Worm (Caenorhabditis elegans) whole organism, L4 larva: ENCODE measurements around the gene nep-3.

Experiments used
- D1046.2 ChIP-seq: fragments of 200-800 bp; sonication (Bioruptor generic); IDR thresholded peaks from 2 replicates; pipeline ENCODE4 v1.3.6; 2022; ENCODE audit warnings: missing genetic modification characterization, missing compliant biosample characterization
- T26A8.4 ChIP-seq: fragments of 200-800 bp; sonication (Bioruptor generic); IDR thresholded peaks from 2 replicates; pipeline ENCODE4 v1.3.6; 2022; ENCODE audit warnings: missing genetic modification characterization, missing compliant biosample characterization
- Y48G9A.11 ChIP-seq: fragments of 200-800 bp; sonication (Bioruptor generic); IDR thresholded peaks from 2 replicates; pipeline ENCODE4 v1.3.6; 2022; ENCODE audit warnings: missing genetic modification reagents, missing genetic modification characterization, missing compliant biosample characterization
- Y5F2A.4 ChIP-seq: fragments of 200-800 bp; sonication (Bioruptor generic); optimal IDR thresholded peaks from 2 replicates; lab custom pipeline; 2018; ENCODE audit warnings: mild to moderate bottlenecking, missing genetic modification characterization, missing compliant biosample characterization
- aha-1 ChIP-seq: fragments of 150-350 bp; peaks from one replicate; lab custom pipeline; 2014; ENCODE audit warnings: missing biosample characterization, missing genetic modification characterization
- ama-1 ChIP-seq: fragments of 150-350 bp; optimal IDR thresholded peaks from 2 replicates; lab custom pipeline; 2014; ENCODE audit warnings: inconsistent platforms, mixed read lengths
- ceh-32 ChIP-seq: sonication (generic microtip); optimal IDR thresholded peaks from 2 replicates; lab custom pipeline; 2016; ENCODE audit warnings: mild to moderate bottlenecking, missing genetic modification characterization, missing compliant biosample characterization; ENCODE audit not compliant: poor library complexity
- ceh-62 ChIP-seq: sonication (generic microtip); optimal IDR thresholded peaks from 2 replicates; lab custom pipeline; 2017; ENCODE audit warnings: missing biosample characterization, missing genetic modification characterization
- ceh-82 ChIP-seq: sonication (generic microtip); optimal IDR thresholded peaks from 2 replicates; lab custom pipeline; 2017; ENCODE audit warnings: missing biosample characterization, missing genetic modification characterization
- daf-16 ChIP-seq, 3 experiments: sonication (generic microtip); optimal IDR thresholded peaks; 2 replicates each; lab custom pipeline; 2016 to 2017; ENCODE audit warnings: missing genetic modification characterization in 3 of 3, missing genetic modification reagents in 3 of 3, mild to moderate bottlenecking in 2 of 3, missing compliant biosample characterization in 2 of 3, missing biosample characterization in 1 of 3, moderate library complexity in 1 of 3
- dmd-8 ChIP-seq: fragments of 200-800 bp; sonication (Bioruptor generic); IDR thresholded peaks from 2 replicates; pipeline ENCODE4 v1.3.6; 2022; ENCODE audit warnings: missing genetic modification characterization, missing compliant biosample characterization
- duxl-1 ChIP-seq: sonication (generic microtip); optimal IDR thresholded peaks from 2 replicates; lab custom pipeline; 2016; ENCODE audit warnings: mild to moderate bottlenecking, missing genetic modification characterization, moderate library complexity, missing compliant biosample characterization; ENCODE audit not compliant: poor library complexity
- hlh-11 ChIP-seq: fragments of 200-800 bp; sonication (Bioruptor generic); optimal IDR thresholded peaks from 2 replicates; lab custom pipeline; 2018; ENCODE audit warnings: mild to moderate bottlenecking, missing genetic modification characterization, missing compliant biosample characterization
- hmg-1.1 ChIP-seq: fragments of 200-800 bp; sonication (Bioruptor generic); IDR thresholded peaks from 2 replicates; pipeline ENCODE4 v1.3.6; 2022; ENCODE audit warnings: missing genetic modification reagents, missing genetic modification characterization, missing compliant biosample characterization
- lim-7 ChIP-seq: fragments of 200-800 bp; sonication (Bioruptor generic); IDR thresholded peaks from 2 replicates; pipeline ENCODE4 v1.3.6; 2022; ENCODE audit warnings: missing genetic modification characterization, missing compliant biosample characterization
- lin-15B ChIP-seq: fragments of 150-350 bp; sonication (generic microtip); optimal IDR thresholded peaks from 3 replicates; lab custom pipeline; 2014; ENCODE audit warnings: missing biosample characterization, missing genetic modification characterization
- lin-39 ChIP-seq: fragments of 150-350 bp; optimal IDR thresholded peaks from 2 replicates; lab custom pipeline; 2014; ENCODE audit warnings: missing biosample characterization, missing genetic modification reagents, missing genetic modification characterization
- lir-3 ChIP-seq: sonication (generic microtip); optimal IDR thresholded peaks from 2 replicates; lab custom pipeline; 2016; ENCODE audit warnings: mild to moderate bottlenecking, missing genetic modification characterization, missing compliant biosample characterization
- madf-9 ChIP-seq: fragments of 200-800 bp; sonication (Bioruptor generic); conservative IDR thresholded peaks from 2 replicates; pipeline ENCODE4 v1.3.6; 2022; ENCODE audit warnings: missing genetic modification reagents, missing genetic modification characterization, missing compliant biosample characterization
- mdl-1 ChIP-seq, 2 experiments: fragments of 150-350 bp in 1 of 2; sonication (generic microtip) in 1 of 2; optimal IDR thresholded peaks; 2 replicates each; lab custom pipeline; 2014 to 2017; ENCODE audit warnings: missing biosample characterization in 2 of 2, missing genetic modification characterization in 2 of 2
- mes-2 ChIP-seq: sonication (generic microtip); optimal IDR thresholded peaks from 2 replicates; lab custom pipeline; 2016; ENCODE audit warnings: missing genotype, mild to moderate bottlenecking, missing genetic modification characterization, missing compliant biosample characterization; ENCODE audit not compliant: poor library complexity, severe bottlenecking
- mxl-3 ChIP-seq: fragments of 200-800 bp; sonication (Bioruptor generic); optimal IDR thresholded peaks from 2 replicates; lab custom pipeline; 2018; ENCODE audit warnings: mild to moderate bottlenecking, missing genetic modification characterization, missing compliant biosample characterization
- nhr-102 ChIP-seq: sonication (generic microtip); optimal IDR thresholded peaks from 2 replicates; lab custom pipeline; 2016; ENCODE audit warnings: mild to moderate bottlenecking, missing genetic modification characterization, moderate library complexity, missing compliant biosample characterization
- nhr-237 ChIP-seq: sonication (generic microtip); optimal IDR thresholded peaks from 2 replicates; lab custom pipeline; 2017; ENCODE audit warnings: missing biosample characterization, missing genetic modification characterization
- nhr-28 ChIP-seq: fragments of 150-350 bp; optimal IDR thresholded peaks from 2 replicates; lab custom pipeline; 2014; ENCODE audit warnings: missing biosample characterization, missing genetic modification characterization
- nhr-41 ChIP-seq: fragments of 200-800 bp; sonication (Bioruptor generic); IDR thresholded peaks from 2 replicates; pipeline ENCODE4 v1.3.6; 2022; ENCODE audit warnings: missing genetic modification reagents, missing genetic modification characterization, missing compliant biosample characterization
- pha-4 ChIP-seq, 2 experiments: fragments of 150-350 bp in 1 of 2; fragments of 200-800 bp in 1 of 2; sonication (Bioruptor generic) in 1 of 2; IDR thresholded peaks in 1 of 2; optimal IDR thresholded peaks in 1 of 2; 2 replicates each; pipeline versions ENCODE4 v1.3.6 to Lab custom; 2014 to 2022; ENCODE audit warnings: missing genetic modification characterization in 2 of 2, missing genetic modification reagents in 2 of 2, missing biosample characterization in 1 of 2, missing compliant biosample characterization in 1 of 2
- php-3 ChIP-seq: fragments of 200-800 bp; sonication (Bioruptor generic); IDR thresholded peaks from 2 replicates; pipeline ENCODE4 v1.3.6; 2022; ENCODE audit warnings: missing genetic modification reagents, missing genetic modification characterization, missing compliant biosample characterization
- saeg-2 ChIP-seq: fragments of 200-800 bp; sonication (Bioruptor generic); IDR thresholded peaks from 2 replicates; pipeline ENCODE4 v1.3.6; 2022; ENCODE audit warnings: missing genetic modification reagents, missing genetic modification characterization, missing compliant biosample characterization
- sdz-12 ChIP-seq: fragments of 200-800 bp; sonication (Bioruptor generic); optimal IDR thresholded peaks from 2 replicates; lab custom pipeline; 2018; ENCODE audit warnings: mild to moderate bottlenecking, missing genetic modification characterization, missing compliant biosample characterization
- set-16 ChIP-seq: fragments of 200-800 bp; sonication (Bioruptor generic); IDR thresholded peaks from 2 replicates; pipeline ENCODE4 v1.3.6; 2022; ENCODE audit warnings: missing genetic modification reagents, missing genetic modification characterization, missing compliant biosample characterization
- snpc-4 ChIP-seq: fragments of 150-350 bp; optimal IDR thresholded peaks from 2 replicates; lab custom pipeline; 2014; ENCODE audit warnings: missing biosample characterization, missing genetic modification characterization
- tag-97 ChIP-seq: fragments of 200-800 bp; sonication (Bioruptor generic); IDR thresholded peaks from 2 replicates; pipeline ENCODE4 v1.3.6; 2022; ENCODE audit warnings: missing genetic modification characterization, missing compliant biosample characterization
- tra-1 ChIP-seq: fragments of 200-800 bp; sonication (Bioruptor generic); IDR thresholded peaks from 2 replicates; pipeline ENCODE4 v1.3.6; 2022; ENCODE audit warnings: missing genetic modification reagents, missing genetic modification characterization, missing compliant biosample characterization
- unc-130 ChIP-seq: sonication (generic microtip); optimal IDR thresholded peaks from 2 replicates; lab custom pipeline; 2016; ENCODE audit warnings: missing genetic modification reagents, missing genetic modification characterization, missing compliant biosample characterization
- vab-7 ChIP-seq: fragments of 200-800 bp; sonication (Bioruptor generic); IDR thresholded peaks from 2 replicates; pipeline ENCODE4 v1.3.6; 2022; ENCODE audit warnings: missing genetic modification reagents, missing genetic modification characterization, missing compliant biosample characterization
- zag-1 ChIP-seq: fragments of 150-350 bp; optimal IDR thresholded peaks from 2 replicates; lab custom pipeline; 2014; ENCODE audit warnings: missing biosample characterization, missing genetic modification characterization
- zfp-2 ChIP-seq: sonication (generic microtip); optimal IDR thresholded peaks from 2 replicates; lab custom pipeline; 2016; ENCODE audit warnings: mild to moderate bottlenecking, missing genetic modification characterization, missing compliant biosample characterization

The nep-3 gene

DNA sequence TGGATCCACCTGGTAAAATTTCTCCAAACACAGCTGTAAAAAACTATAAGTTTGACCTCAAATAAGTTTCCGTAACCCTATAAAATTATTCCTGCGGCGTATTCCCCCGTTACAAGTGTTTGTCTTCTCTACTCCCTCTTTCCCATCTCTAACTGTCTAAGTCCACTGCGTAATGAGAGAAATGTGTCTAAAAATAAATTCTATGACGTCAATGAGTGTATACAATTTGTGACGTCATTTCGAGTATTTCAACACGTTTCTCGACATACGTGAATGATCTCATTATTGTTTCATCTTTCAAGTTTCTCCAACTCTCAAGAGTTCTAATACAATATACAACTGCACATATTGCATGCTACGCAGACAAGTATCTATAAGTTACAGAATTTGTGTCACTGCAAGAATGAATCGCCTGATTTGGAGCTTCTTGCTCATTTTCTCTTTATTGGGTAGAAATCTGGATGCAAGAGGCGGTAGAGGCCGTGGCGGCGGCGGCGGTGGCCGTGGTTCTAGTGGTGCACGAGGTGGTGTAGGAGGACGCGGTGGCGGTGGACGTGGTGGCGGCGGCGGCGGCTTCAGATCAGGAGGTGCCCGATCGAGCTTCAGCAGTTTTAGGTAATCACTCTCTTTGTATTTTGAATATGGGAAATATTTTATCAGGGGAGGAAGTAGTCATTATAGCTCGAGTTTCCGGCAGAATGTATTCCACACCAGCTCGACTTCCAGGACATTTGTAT, 20.9 kb upstream of the nep-3 start, which contains the start of gene F53C3.6 (continued):
- TF ChIP-seq hmg-1.1, result 0 out of 2 replicates have a peak, but pooled peaks have one; percentile 37
- TF ChIP-seq nhr-41 (GFP tag; lab: Robert Waterston, UW), result no peak
- TF ChIP-seq tag-97 (GFP tag; lab: Robert Waterston, UW), result no peak
- TF ChIP-seq set-16 (GFP tag; lab: Robert Waterston, UW), result peak; percentile 94
- TF ChIP-seq Y5F2A.4, result no peak
- TF ChIP-seq ama-1, result no peak
- TF ChIP-seq nhr-102 (tag; lab: Kevin White, UChicago), result no peak
- TF ChIP-seq mxl-3 (GFP tag; lab: Kevin White, UChicago), result peak; percentile 6
- no peak for TF ChIP-seq ceh-82 (tag; lab: Kevin White, UChicago)
- TF ChIP-seq madf-9 (GFP tag; lab: Robert Waterston, UW), result no peak
- TF ChIP-seq daf-16 (GFP tag; optimal IDR thresholded peaks at IDR 0.05; lab: Kevin White, UChicago), result peak in 1 of 2 experiments; percentile 1
- no peak for TF ChIP-seq daf-16 (tag; optimal IDR thresholded peaks at IDR 0.05; lab: Kevin White, UChicago)
- TF ChIP-seq lir-3 (tag; lab: Kevin White, UChicago), result no peak
- TF ChIP-seq sdz-12 (GFP tag; lab: Kevin White, UChicago), result no peak
- TF ChIP-seq php-3 (GFP tag; lab: Robert Waterston, UW), result no peak
- no peak for TF ChIP-seq vab-7 (GFP tag; lab: Robert Waterston, UW)

DNA sequence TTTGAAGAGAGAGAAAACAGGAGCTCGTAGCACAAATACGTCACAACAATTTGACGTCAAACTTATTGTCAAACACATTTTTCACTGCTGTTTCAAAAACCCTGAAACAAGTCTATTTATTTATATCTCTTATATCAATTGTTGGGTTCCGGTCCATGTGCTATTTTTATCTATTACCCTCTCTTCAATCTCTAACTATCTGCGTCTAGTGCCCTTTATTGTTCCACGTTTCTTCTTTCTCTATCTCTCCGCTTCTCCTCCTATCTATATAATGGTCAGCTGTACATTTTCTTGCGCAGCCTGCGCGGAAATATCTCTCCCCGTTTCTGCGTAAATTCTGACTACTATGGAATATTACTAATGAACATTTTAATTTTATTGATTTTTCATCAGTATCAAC, 19.9 kb upstream of the nep-3 start:
- TF ChIP-seq nhr-28 (tag; lab: Kevin White, UChicago) (peak; percentile 42), duxl-1 (tag; lab: Kevin White, UChicago) (peak; percentile 52), lim-7 (GFP tag; lab: Robert Waterston, UW) (no peak), mdl-1 (tag; optimal IDR thresholded peaks at IDR 0.05; lab: Kevin White, UChicago) (peak in 1 of 2 experiments; percentile 77), hlh-11 (tag; lab: Kevin White, UChicago) (peak; percentile 67), Y48G9A.11 (GFP tag; lab: Robert Waterston, UW) (no peak), aha-1 (tag; lab: Kevin White, UChicago) (peak; percentile 92), tra-1 (GFP tag; lab: Robert Waterston, UW) (no peak), daf-16 (GFP tag; optimal IDR thresholded peaks at IDR 0.05; lab: Kevin White, UChicago) (peak in 1 of 2 experiments; percentile 73), daf-16 (tag; optimal IDR thresholded peaks at IDR 0.05; lab: Kevin White, UChicago) (no peak)
- TF ChIP-seq, all 104 proteins: peak for 6

DNA sequence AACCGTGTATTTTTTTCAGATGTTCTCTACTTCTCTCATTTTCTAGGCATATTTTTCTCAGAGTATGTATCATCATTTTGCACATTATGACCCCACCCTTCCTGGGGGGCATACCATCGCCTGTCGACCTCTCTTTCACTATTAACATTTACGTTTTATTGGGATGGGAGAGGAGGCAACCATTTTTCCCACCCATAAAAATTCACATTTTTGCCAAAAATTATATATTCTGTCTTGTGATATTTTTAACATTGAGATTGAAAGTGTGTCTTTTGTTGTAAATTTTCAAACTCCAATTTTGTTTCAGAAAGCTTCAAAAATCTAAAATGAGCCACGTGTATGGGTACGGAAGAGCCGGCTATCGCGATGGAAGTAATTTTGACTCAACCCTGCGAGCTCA, 17.7 kb upstream of the nep-3 start, which contains the start of gene F53C3.7:
F53C3.7 (plus strand) TSS at position 301 of the 400 bp plus-strand sequence.
- TF ChIP-seq nhr-237 (no peak), saeg-2 (GFP tag; lab: Robert Waterston, UW) (no peak), pha-4 (GFP tag; IDR thresholded peaks at IDR 0.05; lab: Robert Waterston, UW) (no peak), pha-4 (tag; optimal IDR thresholded peaks at IDR 0.05; lab: Kevin White, UChicago) (no peak), aha-1 (tag; lab: Kevin White, UChicago) (no peak)

DNA sequence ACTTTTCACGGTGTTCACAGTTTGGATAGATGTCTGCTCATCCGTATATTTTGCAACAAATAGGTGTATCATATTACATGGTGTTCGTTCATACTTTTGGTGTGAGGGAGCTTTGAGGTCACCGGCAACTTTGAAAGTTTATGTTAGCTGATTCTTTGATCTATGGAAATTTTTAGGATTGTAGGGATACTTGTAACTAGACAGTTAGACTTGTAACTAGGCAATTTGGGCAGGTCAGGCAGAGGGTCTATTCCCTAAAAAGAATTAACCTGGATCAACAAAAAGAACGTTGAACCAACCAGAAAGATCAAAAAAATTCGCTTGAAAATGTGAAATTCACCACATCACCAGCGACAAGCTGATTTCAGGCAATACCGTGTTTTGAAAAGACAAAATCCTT, 16.9 kb upstream of the nep-3 start:
- no peak for TF ChIP-seq T26A8.4 (GFP tag; lab: Robert Waterston, UW)
- no peak for TF ChIP-seq D1046.2
- peak; percentile 93 for TF ChIP-seq aha-1 (tag; lab: Kevin White, UChicago)
- no peak for TF ChIP-seq dmd-8 (GFP tag; lab: Robert Waterston, UW)
- TF ChIP-seq mes-2, result no peak

DNA sequence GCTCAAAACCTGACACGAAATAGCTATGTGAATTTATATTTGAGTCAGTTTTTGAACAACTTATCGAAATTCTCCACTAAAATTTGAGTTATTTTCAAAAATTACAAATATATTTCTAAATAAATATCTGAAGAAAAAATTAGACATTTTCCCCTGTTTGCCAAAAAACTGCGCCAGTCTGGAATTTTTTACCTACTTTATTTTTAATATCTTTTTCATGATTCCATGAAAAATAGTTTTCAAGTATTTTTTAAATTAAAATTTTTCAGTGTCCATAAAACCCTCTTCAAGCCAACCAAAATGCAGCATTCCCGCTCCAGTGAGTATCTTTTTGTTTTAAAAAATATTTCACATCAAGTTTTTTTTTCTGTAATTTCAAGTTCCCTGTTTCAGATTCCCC, 14.1 kb upstream of the nep-3 start, which contains the start of gene F53C3.8:
F53C3.8 (plus strand) TSS at position 301 of the 400 bp plus-strand sequence.
- no peak for TF ChIP-seq lin-39 (tag; lab: Kevin White, UChicago)
- TF ChIP-seq unc-130 (GFP tag; lab: Kevin White, UChicago), result no peak
- no peak for TF ChIP-seq duxl-1 (tag; lab: Kevin White, UChicago)
- no peak for TF ChIP-seq ceh-82 (tag; lab: Kevin White, UChicago)
- TF ChIP-seq nhr-28 (tag; lab: Kevin White, UChicago), result no peak
- no peak for TF ChIP-seq zfp-2 (tag; lab: Kevin White, UChicago)
- no peak for TF ChIP-seq T26A8.4 (GFP tag; lab: Robert Waterston, UW)
- TF ChIP-seq snpc-4 (tag; lab: Kevin White, UChicago), result no peak
- no peak for TF ChIP-seq ceh-32 (tag; lab: Kevin White, UChicago)
- TF ChIP-seq sdz-12 (GFP tag; lab: Kevin White, UChicago), result no peak
- TF ChIP-seq daf-16 (GFP tag; optimal IDR thresholded peaks at IDR 0.05; lab: Kevin White, UChicago), result no peak
- no peak for TF ChIP-seq daf-16 (tag; optimal IDR thresholded peaks at IDR 0.05; lab: Kevin White, UChicago)
- TF ChIP-seq lin-15B (tag; lab: Kevin White, UChicago), result no peak
- no peak for TF ChIP-seq ceh-62 (tag; lab: Kevin White, UChicago)
- no peak for TF ChIP-seq tag-97 (GFP tag; lab: Robert Waterston, UW)
- TF ChIP-seq zag-1 (tag; lab: Kevin White, UChicago), result no peak
